Worm (Caenorhabditis elegans) whole organism, L4/young adult: ENCODE results near the gene F13A7.14.

Experiments used
- W03F9.2 ChIP-seq: fragments of 150-350 bp; optimal IDR thresholded peaks from 2 replicates; lab custom pipeline; 2014; ENCODE audit warnings: missing biosample characterization, missing genetic modification characterization
- dao-5 ChIP-seq: sonication (generic microtip); optimal IDR thresholded peaks from 2 replicates; lab custom pipeline; 2016; ENCODE audit warnings: missing genotype, missing genetic modification characterization, moderate library complexity, missing compliant biosample characterization
- him-1 ChIP-seq: sonication (generic microtip); optimal IDR thresholded peaks from 2 replicates; lab custom pipeline; 2016; ENCODE audit warnings: missing genotype, missing genetic modification reagents, missing genetic modification characterization, missing compliant biosample characterization

Gene F13A7.14

ce11 chrV:16420696-16421095 is 19.0 kb downstream of the F13A7.14 start, which contains the start of gene srw-48:
Gene srw-48, plus strand, starts transcription at chrV:16420996.
- no peak for TF ChIP-seq him-1 (tag; lab: Kevin White, UChicago)
- no peak for TF ChIP-seq W03F9.2
- no peak for TF ChIP-seq dao-5 (tag; lab: Kevin White, UChicago)

ce11 chrV:16424428-16424827 is 22.7 kb downstream of the F13A7.14 start, which contains the start of gene srw-29:
Gene srw-29, minus strand, starts transcription at chrV:16424528.
- TF ChIP-seq dao-5 (tag; lab: Kevin White, UChicago) (no peak), him-1 (tag; lab: Kevin White, UChicago) (no peak)

DNA sequence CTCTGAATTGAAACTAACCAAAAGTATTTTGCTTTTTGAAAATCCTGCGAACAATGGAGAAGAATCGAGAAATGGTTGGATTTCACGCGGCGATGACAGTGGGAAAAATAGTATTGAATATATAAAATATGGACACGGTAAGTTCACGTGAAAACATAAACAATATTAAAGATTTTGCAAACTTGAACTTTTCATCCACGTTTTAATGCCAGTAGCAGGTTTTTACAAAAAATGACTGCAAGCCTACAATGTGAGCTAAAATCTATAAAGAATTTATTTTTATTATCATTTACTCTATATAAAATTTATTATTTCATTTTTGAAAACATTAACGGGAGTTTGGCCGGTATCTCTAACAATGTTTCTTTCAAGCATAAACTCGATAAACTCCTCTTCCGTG is 27.8 kb downstream of the F13A7.14 start, which contains the start of gene F26D2.10:
Gene F26D2.10, minus strand, starts transcription at position 101 of the 400 bp plus-strand sequence.
- TF ChIP-seq him-1 (tag; lab: Kevin White, UChicago) (no peak), W03F9.2 (no peak), dao-5 (tag; lab: Kevin White, UChicago) (no peak)

DNA sequence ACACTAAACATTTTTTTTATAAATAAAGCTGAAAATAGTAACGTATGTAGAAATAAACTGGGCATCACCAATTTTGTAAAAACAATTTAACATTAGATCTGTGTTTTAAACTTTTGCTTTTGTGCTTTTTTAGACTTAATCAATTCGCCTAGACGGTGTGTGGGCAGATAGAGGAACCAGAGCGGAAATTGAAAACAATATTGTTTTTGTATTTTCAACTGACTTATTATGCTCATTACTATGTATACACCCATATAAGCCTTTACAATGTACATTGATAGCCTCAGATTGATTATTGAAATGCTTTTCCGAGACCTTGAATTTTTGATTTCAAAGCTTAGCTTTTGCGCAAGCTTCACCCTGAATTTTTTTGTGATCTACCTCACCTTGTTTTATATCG is 28.2 kb downstream of the F13A7.14 start, which contains the start of gene str-73:
Gene str-73, plus strand, starts transcription at position 301 of the 400 bp plus-strand sequence.
- TF ChIP-seq him-1 (tag; lab: Kevin White, UChicago), result no peak
- no peak for TF ChIP-seq dao-5 (tag; lab: Kevin White, UChicago)
- no peak for TF ChIP-seq W03F9.2

- TF ChIP-seq him-1 (tag; lab: Kevin White, UChicago) (no peak), W03F9.2 (no peak), dao-5 (tag; lab: Kevin White, UChicago) (no peak)
Observed at ce11 chrV:16433471-16433870, 31.8 kb downstream of the F13A7.14 start, which contains the start of gene clec-234. Gene clec-234, minus strand, starts transcription at chrV:16433571.

DNA sequence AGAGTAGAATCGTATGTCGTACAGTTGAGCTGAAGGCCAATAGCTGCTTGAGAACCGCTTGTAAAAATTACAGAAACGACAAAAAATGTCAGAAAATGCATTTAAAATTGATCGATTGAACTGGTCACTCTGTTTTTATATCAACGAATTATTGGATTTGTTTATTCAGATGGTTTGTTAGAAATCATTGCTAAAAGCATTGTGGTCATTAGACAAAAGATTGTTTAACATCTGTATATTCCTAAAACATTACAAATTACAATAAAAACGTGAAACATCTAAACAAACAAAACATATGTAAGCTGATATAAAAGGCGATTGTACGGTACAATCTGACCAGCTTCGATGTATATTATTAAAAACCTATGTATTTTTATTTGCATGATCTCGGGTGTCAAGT is 33.8 kb downstream of the F13A7.14 start, which contains the start of the genes F26D2.13 and F26D2.14:
Gene F26D2.13, minus strand, starts transcription at position 101 of the 400 bp plus-strand sequence.
Gene F26D2.14, plus strand, starts transcription at position 346 of the 400 bp plus-strand sequence.
- TF ChIP-seq dao-5 (tag; lab: Kevin White, UChicago), result no peak
- TF ChIP-seq him-1 (tag; lab: Kevin White, UChicago), result no peak
- TF ChIP-seq W03F9.2, result no peak

ce11 chrV:16437546-16437945 is 35.9 kb downstream of the F13A7.14 start, which contains the start of gene F26D2.15:
Gene F26D2.15, plus strand, starts transcription at chrV:16437846.
- no peak for TF ChIP-seq him-1 (tag; lab: Kevin White, UChicago)
- no peak for TF ChIP-seq dao-5 (tag; lab: Kevin White, UChicago)
- no peak for TF ChIP-seq W03F9.2

DNA sequence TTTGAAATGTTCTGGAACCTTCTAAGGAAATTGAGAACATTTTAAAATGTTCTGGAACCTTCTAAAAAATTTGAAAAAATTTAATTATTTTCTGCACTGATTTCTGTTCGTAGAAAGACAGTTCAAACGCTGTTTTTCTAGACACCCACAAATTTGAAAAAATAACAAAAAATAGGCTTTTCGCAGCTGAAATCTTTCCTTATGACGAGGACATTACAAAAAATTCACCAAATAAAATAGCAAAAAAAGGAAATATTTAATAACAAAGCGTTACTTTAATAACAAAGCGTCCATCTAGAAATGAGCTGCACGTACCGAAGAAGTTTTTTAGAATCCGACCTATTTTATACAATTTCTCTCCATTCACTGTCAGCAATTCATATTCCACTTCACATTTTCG is 41.9 kb downstream of the F13A7.14 start, which contains the start of gene srh-141:
Gene srh-141, plus strand, starts transcription at position 301 of the 400 bp plus-strand sequence.
- no peak for TF ChIP-seq him-1 (tag; lab: Kevin White, UChicago)
- no peak for TF ChIP-seq W03F9.2
- no peak for TF ChIP-seq dao-5 (tag; lab: Kevin White, UChicago)

DNA sequence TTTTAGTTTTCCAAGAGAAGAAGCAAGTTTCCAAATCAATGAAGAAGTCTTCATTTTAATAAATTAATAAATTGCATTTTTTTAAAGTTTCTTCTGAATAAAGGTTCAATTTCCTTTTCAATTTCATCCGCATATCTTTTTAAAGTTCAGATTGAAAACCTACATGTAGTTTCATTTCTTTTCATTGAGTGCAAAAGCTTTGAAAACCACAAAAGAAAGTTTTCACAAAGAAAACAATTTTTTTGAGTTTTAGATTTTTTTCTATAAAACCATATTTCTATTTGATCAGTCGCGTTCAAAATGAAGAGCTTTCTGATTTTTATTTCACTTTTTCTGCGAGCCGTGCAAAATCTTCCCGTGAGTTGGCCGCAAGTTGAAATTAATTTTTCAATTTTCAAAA is 44.0 kb downstream of the F13A7.14 start, which contains the start of gene T08G3.6:
Gene T08G3.6, plus strand, starts transcription at position 301 of the 400 bp plus-strand sequence.
- TF ChIP-seq dao-5 (tag; lab: Kevin White, UChicago) (no peak), W03F9.2 (no peak), him-1 (tag; lab: Kevin White, UChicago) (no peak)

DNA sequence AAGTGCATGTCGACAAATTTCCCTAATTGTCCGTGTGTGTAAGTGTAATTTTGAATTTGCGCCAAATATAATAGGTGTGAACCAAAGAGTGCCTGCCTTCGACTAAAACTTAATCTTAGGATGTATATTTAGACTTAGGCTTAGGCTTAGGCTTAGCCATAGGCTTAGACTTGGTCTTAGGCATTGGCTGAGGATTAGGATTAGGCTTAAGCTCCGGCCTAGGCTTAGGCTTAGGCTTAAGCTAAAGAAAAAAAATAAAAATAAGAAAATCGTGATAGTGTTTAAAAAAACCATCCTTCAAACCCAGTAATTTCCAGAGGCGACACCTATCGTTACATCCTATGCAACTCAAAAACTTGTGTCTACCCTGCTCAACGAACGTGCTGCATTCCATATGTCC is 44.5 kb downstream of the F13A7.14 start:
- TF ChIP-seq W03F9.2, result no peak
- no peak for TF ChIP-seq dao-5 (tag; lab: Kevin White, UChicago)
- no peak for TF ChIP-seq him-1 (tag; lab: Kevin White, UChicago)

DNA sequence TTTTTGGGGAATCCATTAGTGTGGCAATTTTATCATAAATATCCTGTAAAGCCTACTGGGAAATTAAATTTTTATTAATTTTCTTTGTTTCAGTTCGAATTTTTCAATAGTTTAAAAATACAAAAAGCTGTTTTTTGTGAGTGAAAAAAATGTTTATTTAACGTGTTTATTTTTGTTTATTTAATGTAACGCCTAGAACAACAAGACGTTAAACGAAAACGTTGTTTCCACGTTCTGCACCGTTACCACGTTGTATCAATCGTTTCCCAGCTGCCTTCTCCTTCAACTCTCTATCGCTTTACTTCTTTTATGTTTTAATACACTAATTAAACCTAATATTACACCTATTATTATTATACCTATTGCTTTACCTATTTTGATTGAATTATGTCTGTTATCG is 46.0 kb downstream of the F13A7.14 start, which contains the start of gene T08G3.13:
Gene T08G3.13, plus strand, starts transcription at position 301 of the 400 bp plus-strand sequence.
- TF ChIP-seq him-1 (tag; lab: Kevin White, UChicago), result no peak
- no peak for TF ChIP-seq W03F9.2
- TF ChIP-seq dao-5 (tag; lab: Kevin White, UChicago), result no peak
